Worm (Caenorhabditis elegans) whole organism, late embryonic: ENCODE data around the gene mdt-11.

Experiments used
- ahr-1 ChIP-seq: sonication (generic microtip); optimal IDR thresholded peaks from 2 replicates; lab custom pipeline; 2016; ENCODE audit warnings: missing genetic modification characterization, missing compliant biosample characterization
- ama-1 ChIP-seq: fragments of 150-350 bp; optimal IDR thresholded peaks from 2 replicates; lab custom pipeline; 2014
- ceh-45 ChIP-seq: fragments of 200-800 bp; sonication (Bioruptor generic); IDR thresholded peaks from 2 replicates; pipeline ENCODE4 v1.3.6; 2022; ENCODE audit warnings: missing genetic modification reagents, missing genetic modification characterization, missing compliant biosample characterization
- ceh-9 ChIP-seq: sonication (generic microtip); optimal IDR thresholded peaks from 2 replicates; lab custom pipeline; 2016; ENCODE audit warnings: mild to moderate bottlenecking, missing genetic modification characterization, inconsistent platforms, missing compliant biosample characterization
- elt-2 ChIP-seq: sonication (generic microtip); optimal IDR thresholded peaks from 2 replicates; lab custom pipeline; 2016; ENCODE audit warnings: missing genetic modification reagents, missing genetic modification characterization, missing compliant biosample characterization
- madf-2 ChIP-seq: sonication (generic microtip); optimal IDR thresholded peaks from 2 replicates; lab custom pipeline; 2017; ENCODE audit warnings: missing genetic modification characterization, missing compliant biosample characterization
- pros-1 ChIP-seq: fragments of 150-350 bp; optimal IDR thresholded peaks from 2 replicates; lab custom pipeline; 2014; ENCODE audit warnings: missing biosample characterization, missing genetic modification reagents, missing genetic modification characterization

DNA sequence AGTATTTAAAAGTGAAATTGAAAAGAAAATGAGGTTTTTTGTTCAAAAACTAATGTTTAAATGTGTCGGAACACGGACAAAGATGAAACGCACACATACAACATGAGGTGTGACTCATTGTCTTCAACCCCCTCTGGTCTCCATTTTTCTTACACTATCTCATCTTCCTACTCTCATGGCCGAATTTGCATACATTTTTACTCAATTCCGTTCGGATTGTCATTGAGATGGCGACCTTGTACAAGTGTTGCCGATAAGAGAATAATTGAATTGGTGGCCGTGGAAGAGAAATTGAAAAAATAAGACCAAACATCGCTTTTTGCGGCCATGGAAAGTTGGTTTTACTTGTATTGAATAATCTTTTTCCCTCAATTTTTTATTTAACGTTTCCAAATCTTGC lies 26.2 kb downstream of the mdt-11 start, which contains the start of gene txbp-3:
- no peak for TF ChIP-seq madf-2 (tag; lab: Kevin White, UChicago)
- no peak for TF ChIP-seq pros-1
- TF ChIP-seq ama-1 (lab: Kevin White, UChicago): no peak
- TF ChIP-seq ahr-1 (tag; lab: Kevin White, UChicago): no peak
- no peak for TF ChIP-seq ceh-9 (tag; lab: Kevin White, UChicago)
- TF ChIP-seq ceh-45: no peak
- TF ChIP-seq elt-2 (tag; lab: Kevin White, UChicago): peak; percentile 58
